Worm (Caenorhabditis elegans): ENCODE measurements around the gene cbp-2.

DNA sequence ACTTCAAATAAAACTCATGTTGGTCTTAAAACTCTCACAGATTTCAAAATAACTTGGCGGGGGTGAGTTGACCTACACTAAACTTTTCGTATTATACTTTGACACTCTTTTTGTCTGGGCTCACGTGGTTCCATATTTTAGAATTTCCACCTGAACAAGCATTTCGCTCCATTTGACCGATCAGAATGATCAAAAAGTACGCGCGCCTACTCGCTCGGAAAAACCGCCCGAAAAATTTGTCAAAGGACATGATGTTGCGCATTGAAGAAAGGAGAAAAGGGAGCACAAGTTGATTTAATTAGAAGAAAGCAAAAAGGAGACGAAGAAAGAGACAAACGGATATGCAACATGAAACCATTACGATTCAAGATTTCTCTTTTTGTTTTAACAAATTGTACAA lies 36.7 kb upstream of the cbp-2 start:
- no peak for TF ChIP-seq ZK546.5 (tag; optimal IDR thresholded peaks at IDR 0.05)
- TF ChIP-seq duxl-1 (tag; optimal IDR thresholded peaks at IDR 0.05; ENCODE audit: poor library complexity) = no peak
- no peak for TF ChIP-seq nhr-11 (tag; optimal IDR thresholded peaks at IDR 0.05)
- no peak for TF ChIP-seq attf-4 (tag; optimal IDR thresholded peaks at IDR 0.05)
- TF ChIP-seq mdl-1 (tag; optimal IDR thresholded peaks at IDR 0.05) = no peak
- peak in 1 of 2 experiments; percentile 31 for TF ChIP-seq unc-62 (GFP tag; optimal IDR thresholded peaks at IDR 0.05 in 1 of 2)
- no peak for TF ChIP-seq unc-62 (tag; optimal IDR thresholded peaks at IDR 0.05)
- TF ChIP-seq fkh-10 (GFP tag; optimal IDR thresholded peaks at IDR 0.05) = no peak
- TF ChIP-seq snpc-4 (tag; optimal IDR thresholded peaks at IDR 0.05) = no peak
- TF ChIP-seq nhr-25 (tag; optimal IDR thresholded peaks at IDR 0.05; ENCODE audit: borderline replicate concordance, insufficient read depth) = no peak
- no peak for TF ChIP-seq dmd-6 (GFP tag; IDR thresholded peaks at IDR 0.05)

Measured in whole organism, L4 larva.